Worm (Caenorhabditis elegans): Measurements from ENCODE around the gene fbxa-45.

The fbxa-45 gene

ce11 chrV:16902726-16903125, 3.5 kb upstream of the fbxa-45 start, which contains the start of gene srd-68:
Gene srd-68, minus strand, starts transcription at chrV:16902826.
- no peak for TF ChIP-seq zip-5 (tag; optimal IDR thresholded peaks at IDR 0.05)
- TF ChIP-seq unc-42 (tag; optimal IDR thresholded peaks at IDR 0.05) = no peak

DNA sequence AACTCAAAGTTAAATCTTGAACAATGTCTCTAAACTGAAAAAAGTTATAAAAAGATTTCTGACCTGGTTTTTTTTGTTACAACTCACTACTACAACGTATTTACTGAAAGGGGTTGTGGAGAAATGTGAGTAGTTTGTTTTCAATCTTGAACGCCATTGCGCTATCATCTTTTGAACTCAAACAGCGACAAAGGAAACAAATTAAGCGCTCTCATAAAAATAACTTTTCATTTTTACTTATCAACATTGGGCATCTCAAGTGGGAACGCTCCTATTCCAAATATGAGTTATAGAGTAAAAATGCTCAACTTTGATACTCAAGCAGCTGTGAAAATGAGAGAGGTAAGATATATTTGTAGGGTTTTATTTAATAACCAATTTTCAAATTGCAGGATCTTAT, 5.8 kb downstream of the fbxa-45 start, which contains the start of gene F09C6.15:
TSS of gene F09C6.15 (plus strand) at position 301 of the 400 bp plus-strand sequence.
- TF ChIP-seq ceh-9 (tag; optimal IDR thresholded peaks at IDR 0.05) (no peak), unc-86 (tag; optimal IDR thresholded peaks at IDR 0.05) (no peak), ceh-19 (GFP tag; optimal IDR thresholded peaks at IDR 0.05) (no peak), unc-42 (tag; optimal IDR thresholded peaks at IDR 0.05) (no peak), C08G9.2 (tag; optimal IDR thresholded peaks at IDR 0.05) (no peak), fkh-6 (tag; optimal IDR thresholded peaks at IDR 0.05) (no peak), lin-11 (tag; optimal IDR thresholded peaks at IDR 0.05) (no peak), elt-2 (tag; optimal IDR thresholded peaks at IDR 0.05) (no peak), ceh-34 (tag; optimal IDR thresholded peaks at IDR 0.05) (no peak), ceh-45 (GFP tag; IDR thresholded peaks at IDR 0.05) (no peak), ceh-31 (tag; optimal IDR thresholded peaks at IDR 0.05) (no peak), pax-1 (tag; optimal IDR thresholded peaks at IDR 0.05) (no peak), ceh-22 (tag; optimal IDR thresholded peaks at IDR 0.05) (no peak), pat-9 (tag; optimal IDR thresholded peaks at IDR 0.05) (no peak), ahr-1 (tag; optimal IDR thresholded peaks at IDR 0.05) (no peak), ttx-3 (tag; optimal IDR thresholded peaks at IDR 0.05) (no peak)

DNA sequence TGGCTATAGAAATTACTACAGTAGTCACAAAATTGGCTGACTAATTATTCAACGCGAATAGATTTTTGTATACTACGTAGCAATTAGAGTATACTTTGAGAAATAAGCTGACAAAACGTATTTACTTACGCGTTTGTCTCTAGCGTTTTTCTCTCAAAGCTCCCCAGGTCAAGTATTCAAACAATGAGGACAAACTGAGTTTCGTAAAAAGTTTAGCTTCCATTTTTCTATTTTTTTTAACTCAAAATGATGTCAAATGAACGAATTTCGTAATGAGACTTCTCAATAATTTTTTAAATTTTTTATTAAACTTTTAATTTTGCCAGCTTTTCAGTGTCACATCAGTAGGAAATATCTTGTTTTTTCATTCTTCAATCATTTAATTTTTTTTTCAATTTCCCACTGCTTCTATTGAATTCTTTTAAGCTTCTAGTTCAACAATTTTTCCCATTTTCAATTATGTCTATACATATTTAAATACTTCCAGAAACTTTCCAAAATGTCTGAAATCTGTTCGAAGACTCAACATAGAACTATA, 10.4 kb downstream of the fbxa-45 start, which contains the start of the genes ifas-2 and fbxa-44:
TSS of gene ifas-2 (minus strand) at position 101 of the 538 bp plus-strand sequence.
TSS of gene fbxa-44 (plus strand) at position 488 of the 538 bp plus-strand sequence.
- TF ChIP-seq ttx-3 (tag; optimal IDR thresholded peaks at IDR 0.05) = no peak
- TF ChIP-seq rnt-1 (tag; optimal IDR thresholded peaks at IDR 0.05) = no peak
- no peak for TF ChIP-seq hlh-13 (GFP tag; optimal IDR thresholded peaks at IDR 0.05)
- no peak for TF ChIP-seq C38D4.7 (GFP tag; optimal IDR thresholded peaks at IDR 0.05)
- TF ChIP-seq nhr-232 (tag; optimal IDR thresholded peaks at IDR 0.05) = no peak

- TF ChIP-seq ceh-24 (tag; optimal IDR thresholded peaks at IDR 0.05) = no peak
- no peak for TF ChIP-seq dve-1 (tag; optimal IDR thresholded peaks at IDR 0.05)
- no peak for TF ChIP-seq elt-4 (tag; optimal IDR thresholded peaks at IDR 0.05)
- TF ChIP-seq sdc-2 (tag; optimal IDR thresholded peaks at IDR 0.05) = no peak
- TF ChIP-seq tbx-7 (tag; optimal IDR thresholded peaks at IDR 0.05) = no peak
Measured at ce11 chrV:16884744-16885143, 14.5 kb downstream of the fbxa-45 start, which contains the start of gene F09C6.13. Gene F09C6.13, plus strand, starts transcription at chrV:16885044.

DNA sequence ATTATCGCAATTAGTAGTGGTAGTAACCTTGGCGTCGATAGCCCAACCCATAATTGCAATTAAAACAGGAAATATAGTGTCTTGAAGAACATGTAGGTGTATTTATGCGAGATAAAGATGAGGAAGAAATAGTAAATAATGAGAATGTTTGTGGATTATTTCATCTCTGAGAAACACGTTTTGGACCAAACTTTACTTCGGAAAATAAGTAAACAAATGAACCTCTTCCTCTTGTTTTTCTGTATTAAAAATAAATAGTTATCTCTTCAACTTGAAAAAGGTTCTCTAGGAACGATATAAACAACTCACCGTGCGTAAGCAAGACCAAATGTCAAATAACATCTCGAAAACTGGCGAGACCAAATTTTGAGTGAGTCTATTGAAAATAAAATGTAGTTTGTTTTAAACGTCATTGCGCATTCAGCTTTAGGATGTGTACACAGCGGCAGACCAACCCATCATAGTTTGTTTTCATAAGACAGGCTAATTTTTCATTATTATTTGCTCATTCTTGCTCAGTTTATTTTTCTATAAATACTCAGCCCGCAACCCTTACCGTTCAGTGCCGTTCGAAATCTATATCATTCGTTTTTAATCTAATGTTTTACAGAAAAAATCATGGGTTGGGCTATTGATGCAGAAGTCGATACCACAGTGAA, 16.9 kb downstream of the fbxa-45 start, which contains the start of the genes F09C6.11 and F09C6.12:
TSS of gene F09C6.11 (minus strand) at position 51 of the 659 bp plus-strand sequence.
TSS of gene F09C6.12 (plus strand) at position 609 of the 659 bp plus-strand sequence.
- TF ChIP-seq ceh-18 (tag; optimal IDR thresholded peaks at IDR 0.05) = no peak
- no peak for TF ChIP-seq zip-5 (tag; optimal IDR thresholded peaks at IDR 0.05)
- no peak for TF ChIP-seq hlh-30 (tag; optimal IDR thresholded peaks at IDR 0.05; ENCODE audit: insufficient read depth)
- TF ChIP-seq pat-9 (tag; optimal IDR thresholded peaks at IDR 0.05) = no peak
- TF ChIP-seq ttx-3 (tag; optimal IDR thresholded peaks at IDR 0.05) = no peak
- no peak for TF ChIP-seq ceh-24 (tag; optimal IDR thresholded peaks at IDR 0.05)
- TF ChIP-seq ceh-14 (tag; optimal IDR thresholded peaks at IDR 0.05) = no peak
- TF ChIP-seq Y22D7AL.16 (tag; optimal IDR thresholded peaks at IDR 0.05) = no peak
- TF ChIP-seq eyg-1 (tag; optimal IDR thresholded peaks at IDR 0.05) = no peak
- TF ChIP-seq hlh-6 (tag; optimal IDR thresholded peaks at IDR 0.05) = no peak

All from whole organism, late embryonic.